Worm (Caenorhabditis elegans) whole organism, late embryonic: ENCODE data around the gene Y61A9LA.12.
"Not testable (repeated sequence)": the region's sequence is repeated elsewhere in the genome, so short reads cannot be mapped to it uniquely, and the experiment has no call there.

Experiments used
- C08G9.2 ChIP-seq: sonication (generic microtip); optimal IDR thresholded peaks from 2 replicates; lab custom pipeline; 2016; ENCODE audit warnings: mild to moderate bottlenecking, missing genetic modification characterization, moderate library complexity, missing compliant biosample characterization
- C38D4.7 ChIP-seq: fragments of 200-800 bp; sonication (Bioruptor generic); optimal IDR thresholded peaks from 2 replicates; lab custom pipeline; 2018; ENCODE audit warnings: mild to moderate bottlenecking, missing genetic modification characterization, moderate library complexity, missing compliant biosample characterization
- F13H6.1 ChIP-seq: sonication (generic microtip); optimal IDR thresholded peaks from 2 replicates; lab custom pipeline; 2016; ENCODE audit warnings: missing genetic modification characterization, missing compliant biosample characterization
- K02D7.2 ChIP-seq: sonication (generic microtip); optimal IDR thresholded peaks from 2 replicates; lab custom pipeline; 2017; ENCODE audit warnings: mild to moderate bottlenecking, missing genetic modification characterization, missing compliant biosample characterization
- T23F11.4 ChIP-seq: fragments of 200-800 bp; sonication (Bioruptor generic); optimal IDR thresholded peaks from 2 replicates; lab custom pipeline; 2018; ENCODE audit warnings: mild to moderate bottlenecking, missing genetic modification characterization, missing compliant biosample characterization
- ahr-1 ChIP-seq: sonication (generic microtip); optimal IDR thresholded peaks from 2 replicates; lab custom pipeline; 2016; ENCODE audit warnings: missing genetic modification characterization, missing compliant biosample characterization
- ceh-14 ChIP-seq: sonication (generic microtip); optimal IDR thresholded peaks from 2 replicates; lab custom pipeline; 2016; ENCODE audit warnings: missing genotype, missing genetic modification characterization, missing compliant biosample characterization
- ceh-18 ChIP-seq: sonication (generic microtip); optimal IDR thresholded peaks from 2 replicates; lab custom pipeline; 2016; ENCODE audit warnings: missing genetic modification characterization, missing compliant biosample characterization
- ceh-19 ChIP-seq: fragments of 200-800 bp; sonication (Bioruptor generic); optimal IDR thresholded peaks from 2 replicates; lab custom pipeline; 2018; ENCODE audit warnings: mild to moderate bottlenecking, missing genetic modification characterization, missing compliant biosample characterization
- ceh-2 ChIP-seq: sonication (generic microtip); optimal IDR thresholded peaks from 2 replicates; lab custom pipeline; 2016; ENCODE audit warnings: missing genotype, missing genetic modification characterization, missing compliant biosample characterization
- ceh-22 ChIP-seq: sonication (generic microtip); optimal IDR thresholded peaks from 2 replicates; lab custom pipeline; 2017; ENCODE audit warnings: missing biosample characterization, missing genetic modification characterization
- ceh-31 ChIP-seq: sonication (generic microtip); optimal IDR thresholded peaks from 2 replicates; lab custom pipeline; 2016; ENCODE audit warnings: missing genetic modification characterization, missing compliant biosample characterization
- ceh-34 ChIP-seq: sonication (generic microtip); optimal IDR thresholded peaks from 2 replicates; lab custom pipeline; 2016; ENCODE audit warnings: mild to moderate bottlenecking, missing genetic modification characterization, missing compliant biosample characterization
- ceh-45 ChIP-seq: fragments of 200-800 bp; sonication (Bioruptor generic); IDR thresholded peaks from 2 replicates; pipeline ENCODE4 v1.3.6; 2022; ENCODE audit warnings: missing genetic modification reagents, missing genetic modification characterization, missing compliant biosample characterization
- ceh-48 ChIP-seq: sonication (generic microtip); optimal IDR thresholded peaks from 2 replicates; lab custom pipeline; 2016; ENCODE audit warnings: missing genetic modification characterization, inconsistent platforms, missing compliant biosample characterization
- elt-4 ChIP-seq: sonication (generic microtip); optimal IDR thresholded peaks from 2 replicates; lab custom pipeline; 2016; ENCODE audit warnings: missing genetic modification characterization, missing compliant biosample characterization
- ets-4 ChIP-seq: sonication (generic microtip); optimal IDR thresholded peaks from 2 replicates; lab custom pipeline; 2016; ENCODE audit warnings: missing genetic modification characterization, missing compliant biosample characterization
- fkh-10 ChIP-seq: fragments of 150-350 bp; optimal IDR thresholded peaks from 2 replicates; lab custom pipeline; 2014; ENCODE audit warnings: missing biosample characterization, missing genetic modification reagents, missing genetic modification characterization
- fkh-6 ChIP-seq: sonication (generic microtip); optimal IDR thresholded peaks from 2 replicates; lab custom pipeline; 2016; ENCODE audit warnings: missing genetic modification characterization, missing compliant biosample characterization
- gmeb-2 ChIP-seq: sonication (generic microtip); optimal IDR thresholded peaks from 2 replicates; lab custom pipeline; 2016; ENCODE audit warnings: missing genetic modification characterization, inconsistent platforms, missing compliant biosample characterization
- hlh-13 ChIP-seq: fragments of 200-800 bp; sonication (Bioruptor generic); optimal IDR thresholded peaks from 2 replicates; lab custom pipeline; 2018; ENCODE audit warnings: mild to moderate bottlenecking, missing genetic modification characterization, missing compliant biosample characterization
- hlh-6 ChIP-seq: sonication (generic microtip); optimal IDR thresholded peaks from 2 replicates; lab custom pipeline; 2016; ENCODE audit warnings: missing genotype, missing genetic modification characterization, missing compliant biosample characterization
- lim-6 ChIP-seq: sonication (generic microtip); optimal IDR thresholded peaks from 2 replicates; lab custom pipeline; 2016; ENCODE audit warnings: missing genetic modification characterization, missing compliant biosample characterization
- nfya-1 ChIP-seq: sonication (generic microtip); optimal IDR thresholded peaks from 2 replicates; lab custom pipeline; 2017; ENCODE audit warnings: missing genetic modification characterization, mild to moderate bottlenecking, missing compliant biosample characterization, antibody characterized with exemption, moderate library complexity
- nhr-11 ChIP-seq: fragments of 150-350 bp; optimal IDR thresholded peaks from 2 replicates; lab custom pipeline; 2014; ENCODE audit warnings: missing biosample characterization, missing genetic modification characterization
- npax-4 ChIP-seq: sonication (generic microtip); optimal IDR thresholded peaks from 2 replicates; lab custom pipeline; 2016; ENCODE audit warnings: missing genetic modification characterization, missing compliant biosample characterization
- pros-1 ChIP-seq: fragments of 150-350 bp; optimal IDR thresholded peaks from 2 replicates; lab custom pipeline; 2014; ENCODE audit warnings: missing biosample characterization, missing genetic modification reagents, missing genetic modification characterization
- ref-2 ChIP-seq: sonication (generic microtip); optimal IDR thresholded peaks from 2 replicates; lab custom pipeline; 2016; ENCODE audit warnings: missing genetic modification characterization, missing compliant biosample characterization
- rnt-1 ChIP-seq: sonication (generic microtip); optimal IDR thresholded peaks from 2 replicates; lab custom pipeline; 2016; ENCODE audit warnings: missing genetic modification characterization, missing compliant biosample characterization
- syd-9 ChIP-seq: sonication (generic microtip); optimal IDR thresholded peaks from 2 replicates; lab custom pipeline; 2016; ENCODE audit warnings: mild to moderate bottlenecking, missing genetic modification characterization, moderate library complexity, missing compliant biosample characterization
- tbx-2 ChIP-seq: sonication (generic microtip); optimal IDR thresholded peaks from 2 replicates; lab custom pipeline; 2016; ENCODE audit warnings: missing genetic modification characterization, missing compliant biosample characterization
- tbx-7 ChIP-seq: sonication (generic microtip); optimal IDR thresholded peaks from 2 replicates; lab custom pipeline; 2016; ENCODE audit warnings: missing genotype, missing genetic modification characterization, missing compliant biosample characterization
- ttx-3 ChIP-seq: sonication (generic microtip); optimal IDR thresholded peaks from 2 replicates; lab custom pipeline; 2016; ENCODE audit warnings: missing genetic modification reagents, missing genetic modification characterization, missing compliant biosample characterization
- unc-55 ChIP-seq: sonication (generic microtip); optimal IDR thresholded peaks from 2 replicates; lab custom pipeline; 2017; ENCODE audit warnings: missing biosample characterization, missing genetic modification reagents, missing genetic modification characterization
- unc-86 ChIP-seq: sonication (generic microtip); optimal IDR thresholded peaks from 2 replicates; lab custom pipeline; 2016; ENCODE audit warnings: missing genetic modification characterization, missing compliant biosample characterization
- zip-5 ChIP-seq: sonication (generic microtip); optimal IDR thresholded peaks from 2 replicates; lab custom pipeline; 2016; ENCODE audit warnings: missing genetic modification characterization, missing compliant biosample characterization
- ztf-16 ChIP-seq: sonication (generic microtip); optimal IDR thresholded peaks from 2 replicates; lab custom pipeline; 2017; ENCODE audit warnings: missing genetic modification characterization, missing compliant biosample characterization

Y61A9LA.12 gene

ce11 chrV:4553572-4553971 is at the start of gene Y61A9LA.12:
Y61A9LA.12 (plus strand) TSS chrV:4553872.
- not testable (repeated sequence) for TF ChIP-seq ceh-45 (GFP tag; lab: Robert Waterston, UW); ttx-3 (tag; lab: Kevin White, UChicago); gmeb-2

DNA sequence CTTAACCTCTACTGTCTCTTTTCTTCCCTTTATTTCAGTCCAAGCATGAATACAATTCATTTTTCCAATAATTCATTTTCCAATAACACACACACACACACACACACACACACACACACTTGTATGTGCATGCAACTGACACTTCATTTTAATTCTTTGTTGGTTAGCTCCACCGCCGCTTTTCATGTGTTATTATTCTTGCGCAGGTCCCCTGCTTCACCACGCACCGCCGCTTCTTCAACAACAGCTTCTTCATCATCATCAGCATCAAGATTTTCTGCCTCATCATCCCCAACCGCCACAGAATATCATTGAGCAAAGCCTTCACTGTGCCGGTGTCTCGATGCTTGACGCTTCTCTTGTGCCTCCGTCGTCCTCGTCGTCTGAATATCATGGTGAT is 49.2 kb upstream of the Y61A9LA.12 start:
- TF ChIP-seq hlh-13 (GFP tag; lab: Kevin White, UChicago), result no peak
- no peak for TF ChIP-seq K02D7.2 (tag; lab: Kevin White, UChicago)
- TF ChIP-seq ceh-18 (tag; lab: Kevin White, UChicago), result no peak
- TF ChIP-seq nhr-11 (tag; lab: Kevin White, UChicago), result no peak
- TF ChIP-seq pros-1 (tag; lab: Kevin White, UChicago), result no peak
- TF ChIP-seq F13H6.1 (tag; lab: Kevin White, UChicago), result no peak
- no peak for TF ChIP-seq zip-5 (tag; lab: Kevin White, UChicago)
- TF ChIP-seq ceh-2, result no peak
- TF ChIP-seq tbx-2 (tag; lab: Kevin White, UChicago), result no peak
- no peak for TF ChIP-seq ceh-19 (GFP tag; lab: Kevin White, UChicago)
- no peak for TF ChIP-seq nfya-1 (tag; lab: Kevin White, UChicago)
- no peak for TF ChIP-seq ceh-48 (tag; lab: Kevin White, UChicago)

ce11 chrV:4505000-4505399 is 48.7 kb upstream of the Y61A9LA.12 start:
- TF ChIP-seq unc-86 (tag; lab: Kevin White, UChicago), result no peak

DNA sequence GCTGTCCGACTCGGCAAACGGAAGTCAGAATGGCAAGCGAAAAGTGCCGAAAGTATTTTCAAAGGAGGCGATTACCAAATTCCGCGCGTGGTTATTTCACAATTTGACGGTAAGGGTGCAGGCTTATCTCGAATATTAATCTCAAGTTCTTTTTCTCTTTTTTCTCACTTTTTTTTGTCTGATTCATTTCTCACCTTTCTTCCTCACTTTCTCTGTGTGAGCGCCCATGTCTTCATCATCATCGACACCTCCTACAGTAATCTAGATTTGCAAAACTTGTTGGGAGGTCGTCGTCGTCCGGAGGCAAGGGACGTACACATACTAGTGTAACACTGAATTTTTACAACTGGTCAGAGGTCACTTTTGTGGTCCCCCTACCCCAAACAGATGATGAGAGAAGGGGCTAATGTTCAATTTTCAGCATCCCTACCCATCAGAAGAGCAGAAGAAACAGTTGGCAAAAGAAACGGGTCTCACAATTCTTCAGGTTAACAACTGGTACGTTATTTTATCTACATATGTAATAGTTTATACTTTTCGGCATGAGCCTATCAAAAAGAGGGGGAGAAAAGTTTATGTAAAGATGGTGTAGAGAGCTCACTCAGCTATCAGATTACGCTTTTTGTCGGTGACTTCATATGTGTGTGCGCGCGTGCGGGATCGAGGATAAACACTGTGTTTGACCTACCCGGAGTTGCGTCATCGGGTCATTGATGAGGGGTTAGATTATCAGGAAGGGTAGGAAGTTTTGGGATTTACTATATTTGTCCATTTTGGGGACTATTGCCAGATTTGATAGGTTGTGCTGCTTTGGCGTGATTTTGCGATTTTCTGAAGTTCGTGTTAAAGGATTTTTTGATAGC is 48.0 kb upstream of the Y61A9LA.12 start:
- TF ChIP-seq fkh-10 (GFP tag; lab: Kevin White, UChicago), result no peak
- no peak for TF ChIP-seq ahr-1 (tag; lab: Kevin White, UChicago)
- peak; percentile 60 for TF ChIP-seq ceh-34
- TF ChIP-seq ceh-31 (tag; lab: Kevin White, UChicago), result no peak
- TF ChIP-seq, all 69 proteins: peak for 1

DNA sequence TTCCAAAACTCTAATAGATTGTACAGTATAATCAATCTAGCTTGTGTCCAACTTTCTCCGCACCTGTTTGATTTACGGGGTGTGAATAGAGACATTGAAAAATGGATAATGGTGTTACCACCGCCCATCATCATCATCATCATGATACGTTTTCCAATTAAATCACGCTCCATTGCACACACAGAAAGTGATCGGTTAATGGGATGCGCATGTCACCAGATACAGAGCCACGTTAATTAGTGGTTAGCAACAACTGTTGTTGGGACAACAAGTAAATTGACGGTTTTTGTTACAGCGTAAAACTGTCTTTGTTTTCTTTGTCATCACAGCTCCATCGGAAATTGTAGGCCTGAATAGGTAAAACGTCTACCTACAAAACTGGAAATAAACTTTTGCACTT is 47.0 kb upstream of the Y61A9LA.12 start:
- TF ChIP-seq fkh-6 (tag; lab: Kevin White, UChicago), result no peak
- TF ChIP-seq unc-55 (GFP tag; lab: Kevin White, UChicago), result peak; percentile 34
- TF ChIP-seq, all 69 proteins: peak for 1

DNA sequence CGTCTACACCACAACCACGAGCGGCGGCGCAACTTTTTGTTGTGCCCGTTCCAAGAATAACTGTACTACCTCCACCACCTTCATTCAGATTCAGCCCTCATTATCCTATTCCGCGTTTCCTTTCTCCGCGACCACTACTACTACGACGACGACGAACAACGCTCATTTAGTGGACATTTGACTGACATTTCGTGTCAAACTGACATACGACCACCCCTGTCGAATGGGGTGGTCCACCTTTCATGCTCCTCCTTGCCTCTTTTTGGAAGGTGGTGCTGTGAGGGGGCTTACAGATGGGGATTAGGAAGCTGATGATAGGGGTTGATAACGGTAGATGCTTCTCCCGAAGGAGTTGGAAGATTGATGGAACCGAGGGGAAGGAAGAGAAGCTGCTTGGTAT is 46.5 kb upstream of the Y61A9LA.12 start:
- TF ChIP-seq elt-4 (tag; lab: Kevin White, UChicago), result no peak
- TF ChIP-seq C08G9.2 (tag; lab: Kevin White, UChicago), result peak; percentile 17
- peak; percentile 95 for TF ChIP-seq unc-55 (GFP tag; lab: Kevin White, UChicago)
- no peak for TF ChIP-seq K02D7.2 (tag; lab: Kevin White, UChicago)

DNA sequence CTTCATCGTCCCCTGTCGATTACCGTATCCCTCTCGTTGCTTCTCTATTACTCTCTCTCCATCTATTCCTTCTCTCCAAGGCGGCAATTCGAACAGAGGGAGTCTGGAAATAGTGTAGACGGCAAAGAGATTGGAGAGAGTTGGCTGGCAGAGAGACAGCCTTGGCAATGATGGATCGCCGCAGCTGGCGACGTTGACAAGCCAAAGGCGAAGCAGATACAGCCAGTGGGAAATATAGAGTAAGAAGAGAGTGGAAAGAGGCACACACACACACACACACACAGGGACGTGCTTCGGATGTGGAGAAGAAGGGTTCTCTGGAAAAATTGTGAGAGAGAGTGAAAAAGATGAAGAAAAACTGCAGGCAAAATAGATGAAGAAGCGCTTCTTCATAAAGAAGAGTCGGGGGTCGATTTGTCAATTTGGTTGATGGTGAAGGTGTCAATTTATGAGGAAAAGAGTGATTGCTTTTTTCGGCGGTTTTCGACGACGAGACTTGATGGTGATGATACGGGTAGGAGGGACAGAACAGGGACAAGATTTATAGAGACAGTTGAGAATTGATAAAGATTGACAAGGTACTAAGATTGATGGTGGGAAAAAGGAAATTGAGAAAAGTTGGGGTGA is 45.7 kb upstream of the Y61A9LA.12 start:
- TF ChIP-seq rnt-1 (tag; lab: Kevin White, UChicago) (peak; percentile 82), fkh-6 (tag; lab: Kevin White, UChicago) (no peak), zip-5 (tag; lab: Kevin White, UChicago) (no peak), ceh-22 (tag; lab: Kevin White, UChicago) (no peak), gmeb-2 (peak; percentile 22), syd-9 (tag; lab: Kevin White, UChicago) (peak; percentile 0), ceh-19 (GFP tag; lab: Kevin White, UChicago) (no peak), ref-2 (tag; lab: Kevin White, UChicago) (peak; percentile 51), unc-55 (GFP tag; lab: Kevin White, UChicago) (peak; percentile 100), npax-4 (no peak), T23F11.4 (GFP tag; lab: Kevin White, UChicago) (peak; percentile 6), tbx-2 (tag; lab: Kevin White, UChicago) (peak; percentile 49), K02D7.2 (tag; lab: Kevin White, UChicago) (no peak), tbx-7 (tag; lab: Kevin White, UChicago) (no peak), ceh-45 (GFP tag; lab: Robert Waterston, UW) (peak; percentile 51; the same call in 1 of the 2 replicates), ceh-14 (peak; percentile 79), hlh-6 (tag; lab: Kevin White, UChicago) (peak; percentile 54), ets-4 (tag; lab: Kevin White, UChicago) (no peak), C38D4.7 (no peak), lim-6 (tag; lab: Kevin White, UChicago) (no peak), ztf-16 (no peak)
